Worm (Caenorhabditis elegans) whole organism, L2 larva: ENCODE data around the gene C08H9.16.

Source experiments
- blmp-1 ChIP-seq: sonication (generic microtip); optimal IDR thresholded peaks from 2 replicates; lab custom pipeline; 2017; ENCODE audit warnings: missing genetic modification characterization, mild to moderate bottlenecking, missing compliant biosample characterization, antibody characterized with exemption, moderate library complexity; ENCODE audit not compliant: insufficient read depth
- elt-1 ChIP-seq: fragments of 150-350 bp; optimal IDR thresholded peaks from 2 replicates; lab custom pipeline; 2014; ENCODE audit warnings: missing biosample characterization, missing genetic modification characterization
- mab-5 ChIP-seq: fragments of 150-350 bp; optimal IDR thresholded peaks from 2 replicates; lab custom pipeline; 2014; ENCODE audit warnings: missing biosample characterization, missing genetic modification characterization
- nhr-25 ChIP-seq: fragments of 150-350 bp; sonication (generic microtip); optimal IDR thresholded peaks from 3 replicates; lab custom pipeline; 2014; ENCODE audit warnings: missing biosample characterization, missing genetic modification characterization
- snpc-4 ChIP-seq: fragments of 150-350 bp; optimal IDR thresholded peaks from 2 replicates; lab custom pipeline; 2014; ENCODE audit warnings: missing biosample characterization, missing genetic modification characterization
- unc-62 ChIP-seq: fragments of 150-350 bp; optimal IDR thresholded peaks from 2 replicates; lab custom pipeline; 2014; ENCODE audit warnings: missing biosample characterization, missing genetic modification reagents, missing genetic modification characterization

ce11 chrII:9879815-9880214 is 12.8 kb upstream of the C08H9.16 start:
- TF ChIP-seq unc-62: no peak
- no peak for TF ChIP-seq elt-1 (tag; lab: Kevin White, UChicago)
- no peak for TF ChIP-seq mab-5
- no peak for TF ChIP-seq blmp-1
- TF ChIP-seq snpc-4 (tag; lab: Kevin White, UChicago): no peak
- no peak for TF ChIP-seq nhr-25 (tag; lab: Kevin White, UChicago)
